Fruit fly (Drosophila melanogaster): ENCODE measurements around the gene mRpS25.
A peak's percentile ranks its signal among the peaks of the same experiment; 100 is the strongest.

The mRpS25 gene

DNA sequence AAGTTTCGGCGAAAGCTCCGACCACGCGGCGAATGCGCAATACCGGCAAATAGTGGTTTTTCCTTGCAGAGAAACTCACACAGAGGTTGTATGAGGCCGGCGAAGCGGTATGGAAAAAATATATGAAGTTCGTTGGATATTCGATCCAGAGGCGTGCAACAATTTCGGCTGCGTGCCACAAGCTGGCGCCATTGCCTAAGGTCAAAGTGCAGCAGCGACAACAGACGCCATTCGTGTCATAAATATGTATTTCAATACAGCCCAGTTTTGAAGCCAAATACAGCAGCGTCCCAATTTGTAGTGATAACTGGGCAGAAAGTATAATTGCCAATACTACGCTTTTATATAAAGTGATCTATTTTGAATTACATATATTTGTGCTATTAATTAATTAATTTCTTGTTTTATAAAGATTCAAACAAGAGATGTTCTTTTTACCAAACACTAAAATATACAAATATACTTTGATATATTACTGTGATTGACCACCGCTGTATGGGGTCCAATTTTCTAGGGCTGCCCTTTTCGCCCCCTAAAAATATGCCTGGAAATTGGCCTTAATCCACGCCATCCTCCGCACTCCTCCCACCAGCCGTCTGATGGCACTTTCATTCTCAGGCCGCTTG, 6.3 kb upstream of the mRpS25 start:
- TF ChIP-seq CG8478 (optimal IDR thresholded peaks at IDR 0.05): no peak

- TF ChIP-seq CG8478 (optimal IDR thresholded peaks at IDR 0.05) (no peak), CTCF (optimal IDR thresholded peaks at IDR 0.05) (no peak)
Observed at dm6 chrX:14588509-14588908, 5.7 kb upstream of the mRpS25 start.

DNA sequence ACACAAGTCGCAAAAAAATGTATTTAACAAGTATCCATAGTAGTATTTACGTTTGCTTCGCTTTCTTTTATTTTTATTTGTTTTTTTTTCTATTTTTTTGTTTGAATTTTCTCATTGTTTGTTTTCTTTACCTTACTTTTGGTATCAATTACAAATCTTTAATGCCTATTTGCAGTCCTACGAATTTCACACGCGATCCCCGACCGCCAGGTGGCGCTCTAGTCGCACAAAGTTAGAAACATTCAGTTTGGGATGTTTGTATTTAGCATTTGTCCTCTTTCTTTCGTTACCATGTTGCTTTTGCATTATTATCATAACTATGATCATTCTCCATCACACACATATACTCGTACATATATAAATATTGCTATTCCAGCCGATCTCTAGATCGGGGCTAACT, 2.5 kb upstream of the mRpS25 start:
- TF ChIP-seq CTCF (optimal IDR thresholded peaks at IDR 0.05) (peak; percentile 72 to 84), CG8478 (optimal IDR thresholded peaks at IDR 0.05) (no peak)

DNA sequence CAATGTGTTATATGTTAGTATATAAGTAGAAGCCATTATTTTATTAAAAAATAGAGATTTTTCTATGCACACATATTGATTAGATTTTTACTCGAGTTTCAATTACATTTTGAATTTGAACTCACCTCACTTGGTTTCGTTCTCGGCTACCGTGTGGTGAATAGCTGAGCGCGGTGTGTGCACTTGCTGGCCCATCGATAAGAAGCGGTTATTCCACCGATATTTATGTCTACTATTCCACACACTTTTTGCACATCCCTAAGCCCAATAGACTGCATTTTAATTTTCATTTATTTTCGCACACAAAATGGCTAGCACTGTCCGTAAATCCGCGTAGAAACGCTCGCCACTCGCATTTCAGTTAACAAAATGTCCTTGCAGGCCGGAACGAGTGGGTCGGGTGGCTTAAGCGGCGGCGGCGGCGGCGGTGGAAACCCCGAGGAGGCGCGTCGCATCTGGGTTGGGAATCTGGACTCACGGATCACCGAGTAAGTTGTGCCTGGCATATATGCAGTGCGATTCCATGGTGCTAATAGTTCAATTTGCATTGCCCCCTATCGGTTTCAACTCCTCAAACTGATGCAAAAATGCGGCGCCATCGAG, 2.3 kb downstream of the mRpS25 start, which contains the start of gene CG14414:
Gene CG14414 (plus strand): TSS at position 242 of the 603 bp plus-strand sequence.
- TF ChIP-seq CG8478 (optimal IDR thresholded peaks at IDR 0.05) (no peak), CTCF (optimal IDR thresholded peaks at IDR 0.05) (peak; percentile 30 to 58)

Measured in S2 (cell line).